Fruit fly (Drosophila melanogaster) whole organism, embryonic: ENCODE measurements around the gene w-cup.

Experiments
- Bteb2 ChIP-seq: fragments of 200-800 bp; sonication (Bioruptor generic); optimal IDR thresholded peaks from 2 replicates; lab custom pipeline; 2016; ENCODE audit warnings: missing biosample characterization, missing genetic modification characterization
- CG10274 ChIP-seq: fragments of 200-800 bp; sonication (Bioruptor generic); optimal IDR thresholded peaks from 3 replicates; lab custom pipeline; 2017; ENCODE audit warnings: missing biosample characterization, mild to moderate bottlenecking, missing genetic modification characterization
- CG10321 ChIP-seq: fragments of 200-800 bp; sonication (Bioruptor generic); IDR thresholded peaks from 2 replicates; pipeline ENCODE4 v1.3.6; 2022; ENCODE audit warnings: missing biosample characterization, missing genetic modification characterization
- CG11093 ChIP-seq: fragments of 200-800 bp; sonication (Bioruptor generic); IDR thresholded peaks from 3 replicates; pipeline ENCODE4 v1.3.6; 2022; ENCODE audit warnings: missing biosample characterization, missing genetic modification characterization
- CG13123 ChIP-seq: fragments of 200-800 bp; sonication (Bioruptor generic); optimal IDR thresholded peaks from 2 replicates; lab custom pipeline; 2016; ENCODE audit warnings: missing biosample characterization, missing genetic modification characterization
- CG14050 ChIP-seq: fragments of 200-800 bp; sonication (Bioruptor generic); IDR thresholded peaks from 3 replicates; pipeline ENCODE4 v1.3.6; 2022; ENCODE audit warnings: missing biosample characterization, missing genetic modification characterization
- CG1647 ChIP-seq: fragments of 200-800 bp; sonication (Bioruptor generic); optimal IDR thresholded peaks from 3 replicates; lab custom pipeline; 2016; ENCODE audit warnings: missing biosample characterization, missing genetic modification characterization
- CG17328 ChIP-seq: fragments of 200-800 bp; sonication (Bioruptor generic); IDR thresholded peaks from 2 replicates; pipeline ENCODE4 v1.3.6; 2022; ENCODE audit warnings: missing biosample characterization, missing genetic modification characterization
- CG17912 ChIP-seq: fragments of 200-800 bp; sonication (Bioruptor generic); optimal IDR thresholded peaks from 2 replicates; lab custom pipeline; 2018; ENCODE audit warnings: missing biosample characterization, mild to moderate bottlenecking, missing genetic modification characterization
- CG18476 ChIP-seq: fragments of 200-800 bp; sonication (Bioruptor generic); optimal IDR thresholded peaks from 2 replicates; lab custom pipeline; 2016; ENCODE audit warnings: missing biosample characterization, mild to moderate bottlenecking, missing genetic modification characterization
- CG2875 ChIP-seq: fragments of 200-800 bp; sonication (Bioruptor generic); optimal IDR thresholded peaks from 2 replicates; lab custom pipeline; 2017; ENCODE audit warnings: missing biosample characterization, mild to moderate bottlenecking, missing genetic modification characterization, missing genetic modification reagents
- CG3407 ChIP-seq: fragments of 200-800 bp; sonication (Bioruptor generic); optimal IDR thresholded peaks from 2 replicates; lab custom pipeline; 2018; ENCODE audit warnings: missing biosample characterization, mild to moderate bottlenecking, missing genetic modification characterization
- CG42726 ChIP-seq: fragments of 200-800 bp; sonication (Bioruptor generic); IDR thresholded peaks from 2 replicates; pipeline ENCODE4 v1.3.6; 2022; ENCODE audit warnings: missing biosample characterization, missing genetic modification characterization; ENCODE audit not compliant: partially characterized antibody
- CG6254 ChIP-seq: fragments of 200-800 bp; sonication (Bioruptor generic); optimal IDR thresholded peaks from 3 replicates; lab custom pipeline; 2017; ENCODE audit warnings: mild to moderate bottlenecking, missing biosample characterization, missing genetic modification reagents, missing genetic modification characterization
- CG7786 ChIP-seq: fragments of 200-800 bp; sonication (Bioruptor generic); optimal IDR thresholded peaks from 2 replicates; lab custom pipeline; 2016; ENCODE audit warnings: missing biosample characterization, missing genetic modification characterization
- CG7928 ChIP-seq: fragments of 200-800 bp; sonication (Bioruptor generic); optimal IDR thresholded peaks from 2 replicates; lab custom pipeline; 2017; ENCODE audit warnings: missing biosample characterization, mild to moderate bottlenecking, missing genetic modification characterization
- CG8281 ChIP-seq: fragments of 200-800 bp; sonication (Bioruptor generic); optimal IDR thresholded peaks from 2 replicates; lab custom pipeline; 2018; ENCODE audit warnings: missing biosample characterization, mild to moderate bottlenecking, missing genetic modification characterization, moderate library complexity
- CG8924 ChIP-seq: fragments of 200-800 bp; optimal IDR thresholded peaks from 3 replicates; lab custom pipeline; 2019; ENCODE audit warnings: missing biosample characterization, mild to moderate bottlenecking, missing genetic modification characterization, moderate library complexity
- CrebB ChIP-seq: fragments of 200-800 bp; sonication (Bioruptor generic); optimal IDR thresholded peaks from 3 replicates; lab custom pipeline; 2018; ENCODE audit warnings: missing biosample characterization, mild to moderate bottlenecking, missing genetic modification characterization
- Dad ChIP-seq: fragments of 200-800 bp; sonication (Bioruptor generic); optimal IDR thresholded peaks from 3 replicates; lab custom pipeline; 2016; ENCODE audit warnings: missing biosample characterization, missing genetic modification characterization
- Ets65A ChIP-seq: fragments of 200-800 bp; sonication (Bioruptor generic); peaks from one replicate; lab custom pipeline; 2016; ENCODE audit warnings: missing biosample characterization, missing genetic modification characterization
- Gsc ChIP-seq: fragments of 200-800 bp; sonication (Bioruptor generic); IDR thresholded peaks from 2 replicates; pipeline ENCODE4 v1.3.6; 2022; ENCODE audit warnings: missing biosample characterization, missing genetic modification characterization
- HLHmδ ChIP-seq: fragments of 200-800 bp; sonication (Bioruptor generic); optimal IDR thresholded peaks from 2 replicates; lab custom pipeline; 2018; ENCODE audit warnings: missing biosample characterization, mild to moderate bottlenecking, missing genetic modification characterization, moderate library complexity
- HmgD ChIP-seq: fragments of 200-800 bp; sonication (Bioruptor generic); optimal IDR thresholded peaks from 3 replicates; lab custom pipeline; 2016; ENCODE audit warnings: missing biosample characterization, missing genetic modification characterization
- Lhr ChIP-seq: fragments of 200-800 bp; sonication (Bioruptor generic); optimal IDR thresholded peaks from 3 replicates; lab custom pipeline; 2017; ENCODE audit warnings: mild to moderate bottlenecking, missing biosample characterization, missing genetic modification reagents, missing genetic modification characterization
- Nf-YA ChIP-seq: fragments of 200-800 bp; sonication (Bioruptor generic); IDR thresholded peaks from 2 replicates; pipeline ENCODE4 v1.3.6; 2022; ENCODE audit warnings: missing biosample characterization, missing genetic modification characterization
- Oli ChIP-seq: fragments of 200-800 bp; sonication (Bioruptor generic); optimal IDR thresholded peaks from 2 replicates; lab custom pipeline; 2018; ENCODE audit warnings: missing biosample characterization, mild to moderate bottlenecking, missing genetic modification characterization, moderate library complexity
- Pdp1 ChIP-seq, 2 experiments: fragments of 200-800 bp; sonication (Bioruptor generic); optimal IDR thresholded peaks; 3 replicates each; lab custom pipeline; 2016; ENCODE audit warnings: missing biosample characterization in 2 of 2, missing genetic modification characterization in 2 of 2, mild to moderate bottlenecking in 1 of 2, moderate library complexity in 1 of 2
- Rx ChIP-seq: fragments of 200-800 bp; sonication (Bioruptor generic); IDR thresholded peaks from 2 replicates; pipeline ENCODE4 v1.3.6; 2022; ENCODE audit warnings: missing biosample characterization, missing genetic modification characterization
- Sin3A ChIP-seq: fragments of >200 bp; optimal IDR thresholded peaks from 2 replicates; lab custom pipeline; 2018
- crp ChIP-seq, 2 experiments: fragments of 200-800 bp; sonication (Bioruptor generic); optimal IDR thresholded peaks; 2 replicates in 1 of 2; 3 replicates in 1 of 2; lab custom pipeline; 2017; ENCODE audit warnings: missing biosample characterization in 2 of 2, missing genetic modification characterization in 2 of 2, mild to moderate bottlenecking in 1 of 2, moderate library complexity in 1 of 2
- emc ChIP-seq: fragments of 200-800 bp; sonication (Bioruptor generic); optimal IDR thresholded peaks from 2 replicates; lab custom pipeline; 2016; ENCODE audit warnings: missing biosample characterization, missing genetic modification characterization
- h ChIP-seq: fragments of >200 bp; optimal IDR thresholded peaks from 2 replicates; lab custom pipeline; 2017
- kni ChIP-seq: fragments of 200-800 bp; sonication (Bioruptor generic); optimal IDR thresholded peaks from 3 replicates; lab custom pipeline; 2017; ENCODE audit warnings: mild to moderate bottlenecking, missing biosample characterization, missing genetic modification reagents, missing genetic modification characterization
- lmd ChIP-seq: fragments of 200-800 bp; sonication (Bioruptor generic); IDR thresholded peaks from 2 replicates; pipeline ENCODE4 v1.3.6; 2022; ENCODE audit warnings: missing biosample characterization, missing genetic modification characterization
- nerfin-2 ChIP-seq: fragments of 200-800 bp; sonication (Bioruptor generic); IDR thresholded peaks from 2 replicates; pipeline ENCODE4 v1.3.6; 2022; ENCODE audit warnings: missing biosample characterization, missing genetic modification characterization; ENCODE audit not compliant: partially characterized antibody
- nom ChIP-seq: fragments of 200-800 bp; sonication (Bioruptor generic); optimal IDR thresholded peaks from 2 replicates; lab custom pipeline; 2017; ENCODE audit warnings: missing biosample characterization, missing genetic modification characterization, mild to moderate bottlenecking, moderate library complexity, missing genetic modification reagents
- onecut ChIP-seq: fragments of 200-800 bp; sonication (Bioruptor generic); IDR thresholded peaks from 2 replicates; pipeline ENCODE4 v1.3.6; 2022; ENCODE audit warnings: missing biosample characterization, missing genetic modification characterization
- otp ChIP-seq: fragments of 200-800 bp; sonication (Bioruptor generic); IDR thresholded peaks from 3 replicates; pipeline ENCODE4, ENCODE4 v1.3.6; 2022; ENCODE audit warnings: missing biosample characterization, missing genetic modification characterization
- p53 ChIP-seq: fragments of 200-800 bp; sonication (Bioruptor generic); optimal IDR thresholded peaks from 2 replicates; lab custom pipeline; 2016; ENCODE audit warnings: missing biosample characterization, missing genetic modification characterization
- pros ChIP-seq: fragments of 200-800 bp; sonication (Bioruptor generic); optimal IDR thresholded peaks from 3 replicates; lab custom pipeline; 2019; ENCODE audit warnings: missing biosample characterization, mild to moderate bottlenecking, missing genetic modification characterization, moderate library complexity
- sd ChIP-seq: fragments of 200-800 bp; sonication (Bioruptor generic); optimal IDR thresholded peaks from 3 replicates; lab custom pipeline; 2018; ENCODE audit warnings: missing biosample characterization, mild to moderate bottlenecking, missing genetic modification characterization, moderate library complexity
- sens ChIP-seq: fragments of 200-800 bp; sonication (Bioruptor generic); peaks from one replicate; lab custom pipeline; 2016; ENCODE audit warnings: missing biosample characterization, missing genetic modification characterization
- shn ChIP-seq: fragments of 200-800 bp; sonication (Bioruptor generic); optimal IDR thresholded peaks from 3 replicates; lab custom pipeline; 2016; ENCODE audit warnings: missing biosample characterization, missing genetic modification characterization
- sob ChIP-seq: fragments of 200-800 bp; sonication (Bioruptor generic); IDR thresholded peaks from 2 replicates; pipeline ENCODE4 v1.3.6; 2022; ENCODE audit warnings: missing biosample characterization, missing genetic modification characterization
- sr ChIP-seq: fragments of 200-800 bp; sonication (Bioruptor generic); IDR thresholded peaks from 3 replicates; pipeline ENCODE4 v1.3.6; 2022; ENCODE audit warnings: missing biosample characterization, missing genetic modification characterization
- tap ChIP-seq: fragments of 200-800 bp; optimal IDR thresholded peaks from 3 replicates; lab custom pipeline; 2019; ENCODE audit warnings: missing biosample characterization, mild to moderate bottlenecking, missing genetic modification characterization, moderate library complexity
- trem ChIP-seq: fragments of 200-800 bp; optimal IDR thresholded peaks from 3 replicates; lab custom pipeline; 2019; ENCODE audit warnings: missing biosample characterization, mild to moderate bottlenecking, missing genetic modification characterization, moderate library complexity
- twi ChIP-seq: fragments of 200-800 bp; optimal IDR thresholded peaks from 2 replicates; lab custom pipeline; 2019; ENCODE audit warnings: missing biosample characterization, mild to moderate bottlenecking, missing genetic modification characterization, moderate library complexity
- tx ChIP-seq: fragments of 200-800 bp; sonication (Bioruptor generic); optimal IDR thresholded peaks from 2 replicates; lab custom pipeline; 2016; ENCODE audit warnings: missing biosample characterization, missing genetic modification characterization
- unpg ChIP-seq: fragments of 200-800 bp; sonication (Bioruptor generic); optimal IDR thresholded peaks from 3 replicates; lab custom pipeline; 2018; ENCODE audit warnings: missing biosample characterization, mild to moderate bottlenecking, missing genetic modification characterization, moderate library complexity
- usp ChIP-seq: fragments of >200 bp; optimal IDR thresholded peaks from 2 replicates; lab custom pipeline; 2017; ENCODE audit warnings: missing biosample characterization, missing genetic modification characterization

Gene w-cup

DNA sequence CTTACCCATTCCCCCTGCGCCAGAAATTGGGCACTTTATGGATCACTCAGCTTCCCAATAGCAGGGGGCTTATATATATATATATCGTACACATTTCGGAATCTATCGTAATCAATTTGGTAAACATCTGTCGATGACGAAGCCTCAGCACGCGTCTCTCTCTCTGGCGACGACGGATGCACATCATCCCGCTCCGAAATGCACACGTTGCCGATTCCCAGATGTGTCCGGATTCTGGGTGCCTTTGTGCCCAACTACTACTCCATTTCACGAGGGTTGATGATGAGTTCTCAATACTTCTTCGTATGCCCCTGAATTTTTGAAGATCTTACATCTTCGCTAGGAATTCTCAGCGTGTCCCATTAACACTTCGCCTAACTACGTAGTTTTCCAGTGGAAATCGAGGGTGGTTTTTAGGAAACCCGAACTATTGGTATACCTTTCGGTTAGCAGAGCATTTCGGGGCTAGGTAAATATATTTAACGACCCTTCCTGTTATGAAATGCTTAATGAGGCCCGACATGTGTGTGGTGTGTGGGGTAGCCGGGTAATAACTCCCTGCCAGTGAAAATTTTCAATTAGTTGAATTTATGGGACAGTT lies 31.2 kb upstream of the w-cup start:
- TF ChIP-seq Ets65A (GFP tag; lab: Kevin White, UChicago), result no peak
- no peak for TF ChIP-seq Gsc (GFP tag; lab: Robert Waterston, UW)
- TF ChIP-seq usp, result no peak
- TF ChIP-seq CG3407 (GFP tag; lab: Kevin White, UChicago), result no peak
- no peak for TF ChIP-seq p53 (GFP tag; lab: Kevin White, UChicago)
- TF ChIP-seq CG2875 (GFP tag; lab: Kevin White, UChicago), result no peak
- no peak for TF ChIP-seq HmgD (GFP tag; lab: Kevin White, UChicago)
- no peak for TF ChIP-seq CG42726 (GFP tag; lab: Robert Waterston, UW)
- no peak for TF ChIP-seq nerfin-2 (GFP tag; lab: Robert Waterston, UW)
- no peak for TF ChIP-seq Lhr
- no peak for TF ChIP-seq onecut (GFP tag; lab: Robert Waterston, UW)
- TF ChIP-seq twi (tag; lab: Kevin White, UChicago), result peak; percentile 84
- no peak for TF ChIP-seq CG6254 (GFP tag; lab: Kevin White, UChicago)
- TF ChIP-seq trem, result no peak
- TF ChIP-seq kni (GFP tag; lab: Kevin White, UChicago), result peak; percentile 71
- TF ChIP-seq sr (GFP tag; lab: Robert Waterston, UW), result no peak
- TF ChIP-seq Rx (GFP tag; lab: Robert Waterston, UW), result no peak
- no peak for TF ChIP-seq CG8281 (tag; lab: Kevin White, UChicago)
- no peak for TF ChIP-seq Bteb2 (GFP tag; lab: Kevin White, UChicago)
- peak; percentile 41 for TF ChIP-seq HLHmδ
- TF ChIP-seq crp (GFP tag; optimal IDR thresholded peaks at IDR 0.05; lab: Kevin White, UChicago), result no peak
- no peak for TF ChIP-seq Oli (tag; lab: Kevin White, UChicago)
- TF ChIP-seq nom (GFP tag; lab: Kevin White, UChicago), result no peak
- TF ChIP-seq sd (tag; lab: Kevin White, UChicago), result peak; percentile 22
- TF ChIP-seq CG17328 (GFP tag; lab: Robert Waterston, UW), result no peak
- TF ChIP-seq unpg (GFP tag; lab: Kevin White, UChicago), result no peak
- no peak for TF ChIP-seq tx
- no peak for TF ChIP-seq lmd (GFP tag; lab: Robert Waterston, UW)
- no peak for TF ChIP-seq CG13123 (GFP tag; lab: Kevin White, UChicago)
- TF ChIP-seq Nf-YA (GFP tag; lab: Robert Waterston, UW), result no peak
- TF ChIP-seq Sin3A, result no peak
- no peak for TF ChIP-seq CG1647 (GFP tag; lab: Kevin White, UChicago)
- TF ChIP-seq CG7786, result no peak
- TF ChIP-seq CG7928 (GFP tag; lab: Kevin White, UChicago), result no peak
- peak; percentile 7 for TF ChIP-seq CG18476
- no peak for TF ChIP-seq CG14050 (GFP tag; lab: Robert Waterston, UW)
- no peak for TF ChIP-seq CrebB (tag; lab: Kevin White, UChicago)
- no peak for TF ChIP-seq sob
- no peak for TF ChIP-seq tap (tag; lab: Kevin White, UChicago)
- TF ChIP-seq CG8924 (tag; lab: Kevin White, UChicago), result no peak
- TF ChIP-seq Pdp1 (GFP tag; optimal IDR thresholded peaks at IDR 0.05; lab: Kevin White, UChicago), result no peak
- no peak for TF ChIP-seq h (lab: Kevin White, UChicago)
- TF ChIP-seq CG17912 (GFP tag; lab: Kevin White, UChicago), result no peak
- TF ChIP-seq shn (GFP tag; lab: Kevin White, UChicago), result no peak
- TF ChIP-seq CG10321 (GFP tag; lab: Robert Waterston, UW), result no peak
- no peak for TF ChIP-seq Dad (GFP tag; lab: Kevin White, UChicago)
- peak; percentile 55 for TF ChIP-seq sens (GFP tag; lab: Kevin White, UChicago)
- TF ChIP-seq CG11093 (GFP tag; lab: Robert Waterston, UW), result no peak
- no peak for TF ChIP-seq otp (GFP tag; lab: Robert Waterston, UW)
- TF ChIP-seq CG10274 (GFP tag; lab: Kevin White, UChicago), result no peak
- TF ChIP-seq pros, result peak; percentile 98
- TF ChIP-seq emc (GFP tag; lab: Kevin White, UChicago), result no peak
